Fruit fly (Drosophila melanogaster): ENCODE measurements around the gene Ncoa6.

- no peak for TF ChIP-seq h (GFP tag; optimal IDR thresholded peaks at IDR 0.05)
- TF ChIP-seq foxo (GFP tag; optimal IDR thresholded peaks at IDR 0.05) = no peak
- no peak for TF ChIP-seq brk (GFP tag; optimal IDR thresholded peaks at IDR 0.05)
- no peak for TF ChIP-seq CG9705 (GFP tag; optimal IDR thresholded peaks at IDR 0.05)
- no peak for TF ChIP-seq fru (GFP tag; optimal IDR thresholded peaks at IDR 0.05)
- TF ChIP-seq Hnf4 (GFP tag; optimal IDR thresholded peaks at IDR 0.05) = no peak
- no peak for TF ChIP-seq Mio (GFP tag; optimal IDR thresholded peaks at IDR 0.05)
- TF ChIP-seq pan (optimal IDR thresholded peaks at IDR 0.05) = no peak
These were observed 22.1 kb upstream of the Ncoa6 start for dm6 chr2L:5348591-5348990.
